In genomic region chrX:11856867-11857266, dm6 we compare ENCODE assay signal across 1 fruit fly cellular context.
A peak's percentile ranks its signal among the peaks of the same experiment; 100 is the strongest.
TF ChIP-seq lines count a peak whose summit lies in the region.

No protein-coding gene starts in this region.

TF ChIP-seq in whole organism, prepupa, 60 proteins besides CTCF, POLR2A, EP300 and RAD21 (continued from another document):
- TF ChIP-seq CG7368 (GFP tag; optimal IDR thresholded peaks at IDR 0.05; lab: Kevin White, UChicago) (no peak), eg (GFP tag; IDR thresholded peaks at IDR 0.05; lab: Robert Waterston, UW) (0 out of 3 replicates have a peak, but pooled peaks have one; percentile 17), vri (GFP tag; optimal IDR thresholded peaks at IDR 0.05; lab: Kevin White, UChicago) (no peak), salr (GFP tag; optimal IDR thresholded peaks at IDR 0.05; lab: Kevin White, UChicago) (no peak), Sox102F (GFP tag; optimal IDR thresholded peaks at IDR 0.05; lab: Kevin White, UChicago) (no peak), fd85E (GFP tag; optimal IDR thresholded peaks at IDR 0.05; lab: Kevin White, UChicago) (no peak), pdm3 (GFP tag; optimal IDR thresholded peaks at IDR 0.05; lab: Kevin White, UChicago) (no peak)
